Worm (Caenorhabditis elegans) whole organism, L4/young adult: ENCODE results near the gene cox-10.

Experiments
- W03F9.2 ChIP-seq: fragments of 150-350 bp; optimal IDR thresholded peaks from 2 replicates; lab custom pipeline; 2014; ENCODE audit warnings: missing biosample characterization, missing genetic modification characterization
- dao-5 ChIP-seq: sonication (generic microtip); optimal IDR thresholded peaks from 2 replicates; lab custom pipeline; 2016; ENCODE audit warnings: missing genotype, missing genetic modification characterization, moderate library complexity, missing compliant biosample characterization
- him-1 ChIP-seq: sonication (generic microtip); optimal IDR thresholded peaks from 2 replicates; lab custom pipeline; 2016; ENCODE audit warnings: missing genotype, missing genetic modification reagents, missing genetic modification characterization, missing compliant biosample characterization

cox-10 gene

ce11 chrII:12692694-12693093 is 12.9 kb downstream of the cox-10 start:
- TF ChIP-seq W03F9.2 (tag; lab: Kevin White, UChicago), result no peak

- no peak for TF ChIP-seq dao-5 (tag; lab: Kevin White, UChicago)
- no peak for TF ChIP-seq him-1 (tag; lab: Kevin White, UChicago)
- TF ChIP-seq W03F9.2 (tag; lab: Kevin White, UChicago), result no peak
These were observed 14.4 kb downstream of the cox-10 start, which contains the start of gene tbc-17 for ce11 chrII:12694112-12694511. tbc-17 (plus strand) TSS chrII:12694412.

DNA sequence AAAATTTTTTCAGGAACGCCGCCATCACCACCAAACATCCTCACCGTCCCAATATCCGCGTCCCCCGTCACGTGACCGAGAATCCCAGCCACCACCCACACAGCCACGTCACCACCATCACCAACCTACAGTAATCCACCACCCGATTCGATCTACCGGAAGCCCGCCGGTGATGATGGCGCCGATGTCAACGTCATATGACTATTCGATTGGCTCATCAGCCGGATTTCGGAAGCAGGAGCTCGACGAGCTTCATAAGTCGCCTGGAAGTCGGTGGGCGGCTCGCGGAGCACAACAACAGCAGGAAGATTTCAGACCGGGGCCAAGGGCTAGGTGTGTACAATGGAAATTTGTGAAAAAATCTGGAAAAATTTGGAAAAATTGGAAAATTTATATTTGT is 16.4 kb downstream of the cox-10 start:
- TF ChIP-seq W03F9.2 (tag; lab: Kevin White, UChicago), result no peak
- TF ChIP-seq him-1 (tag; lab: Kevin White, UChicago), result no peak
- no peak for TF ChIP-seq dao-5 (tag; lab: Kevin White, UChicago)

- TF ChIP-seq W03F9.2 (tag; lab: Kevin White, UChicago) (no peak), dao-5 (tag; lab: Kevin White, UChicago) (no peak), him-1 (tag; lab: Kevin White, UChicago) (no peak)
These were observed 31.7 kb downstream of the cox-10 start for ce11 chrII:12711490-12711889.

- no peak for TF ChIP-seq dao-5 (tag; lab: Kevin White, UChicago)
- TF ChIP-seq W03F9.2 (tag; lab: Kevin White, UChicago), result no peak
- TF ChIP-seq him-1 (tag; lab: Kevin White, UChicago), result no peak
These were observed 36.1 kb downstream of the cox-10 start for ce11 chrII:12715757-12716350.

- TF ChIP-seq him-1 (tag; lab: Kevin White, UChicago), result no peak
- TF ChIP-seq W03F9.2 (tag; lab: Kevin White, UChicago), result no peak
- TF ChIP-seq dao-5 (tag; lab: Kevin White, UChicago), result no peak
These were observed 42.3 kb downstream of the cox-10 start for ce11 chrII:12722049-12722448.

DNA sequence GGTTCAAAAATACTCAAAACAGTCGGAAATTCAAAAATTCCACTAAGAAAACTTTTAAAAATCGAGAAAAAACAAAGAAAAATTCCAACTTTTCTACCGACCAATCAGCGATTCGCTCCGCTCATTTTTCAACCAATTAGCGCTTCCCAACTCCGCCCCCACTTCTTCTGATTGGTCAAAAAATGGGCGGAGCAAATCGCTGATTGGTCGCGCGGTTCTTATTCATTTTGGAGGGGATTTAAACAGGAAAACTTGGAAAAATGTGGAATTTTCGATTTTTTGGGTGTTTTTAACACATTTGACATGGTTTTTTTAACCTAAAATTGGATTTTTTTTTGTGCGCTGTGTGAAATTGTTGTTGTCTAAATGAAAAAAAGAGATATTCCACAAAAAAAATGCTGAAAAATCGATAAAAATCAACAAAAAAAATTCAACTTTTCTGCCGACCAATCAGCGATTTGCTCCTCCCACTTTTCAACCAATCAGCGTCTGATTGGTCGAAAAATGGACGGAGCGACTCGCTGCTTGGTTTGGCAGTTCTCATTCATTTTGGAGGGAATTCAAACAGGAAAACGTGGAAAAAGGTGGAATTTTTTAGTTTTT is 43.0 kb downstream of the cox-10 start:
- TF ChIP-seq W03F9.2 (tag; lab: Kevin White, UChicago) (no peak), him-1 (tag; lab: Kevin White, UChicago) (no peak), dao-5 (tag; lab: Kevin White, UChicago) (no peak)

ce11 chrII:12726704-12727103 is 47.0 kb downstream of the cox-10 start:
- TF ChIP-seq him-1 (tag; lab: Kevin White, UChicago) (no peak), dao-5 (tag; lab: Kevin White, UChicago) (no peak), W03F9.2 (tag; lab: Kevin White, UChicago) (no peak)

DNA sequence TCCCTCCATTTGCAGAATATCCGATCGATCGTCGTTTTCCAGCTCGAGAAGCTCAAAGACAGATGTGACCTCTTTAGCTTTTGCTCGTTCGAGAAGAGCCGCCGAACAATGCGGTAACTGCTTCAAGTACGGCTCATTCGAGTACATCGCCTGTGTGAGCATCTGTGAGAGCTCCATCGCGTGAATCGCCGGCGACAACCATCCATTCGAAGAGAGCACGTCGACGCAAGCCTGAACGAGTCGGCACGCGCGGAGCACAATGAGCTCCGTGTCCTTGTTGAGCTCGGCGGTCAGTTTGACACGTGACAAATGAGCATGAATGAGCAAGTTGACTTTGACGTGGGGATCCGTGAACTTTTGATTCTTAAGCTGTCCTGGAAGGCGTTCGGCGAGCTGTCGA is 48.1 kb downstream of the cox-10 start:
- TF ChIP-seq W03F9.2 (tag; lab: Kevin White, UChicago), result no peak
- no peak for TF ChIP-seq him-1 (tag; lab: Kevin White, UChicago)
- no peak for TF ChIP-seq dao-5 (tag; lab: Kevin White, UChicago)

DNA sequence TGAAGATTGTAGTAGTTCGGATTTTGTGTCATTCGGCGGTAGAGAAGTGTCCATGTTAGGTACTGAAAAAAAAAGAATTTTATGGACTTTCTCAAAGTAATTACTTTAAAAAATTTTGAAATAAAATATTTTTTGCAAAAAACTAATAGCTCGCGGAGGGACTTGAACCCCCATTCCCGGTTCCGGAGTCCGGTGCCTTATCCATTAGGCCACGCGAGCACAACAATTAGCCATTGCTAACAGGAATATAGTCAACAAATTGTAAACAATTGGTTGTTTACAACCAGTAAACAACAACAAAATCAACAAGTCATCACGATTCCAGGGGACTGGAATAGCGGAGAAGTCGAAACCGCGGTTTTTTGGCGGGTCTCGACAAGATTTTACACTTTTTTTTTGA is 48.9 kb downstream of the cox-10 start:
- TF ChIP-seq him-1 (tag; lab: Kevin White, UChicago) (no peak), dao-5 (tag; lab: Kevin White, UChicago) (no peak), W03F9.2 (tag; lab: Kevin White, UChicago) (no peak)

- TF ChIP-seq W03F9.2 (tag; lab: Kevin White, UChicago), result no peak
- TF ChIP-seq dao-5 (tag; lab: Kevin White, UChicago), result no peak
- no peak for TF ChIP-seq him-1 (tag; lab: Kevin White, UChicago)
These were observed 50.2 kb downstream of the cox-10 start for ce11 chrII:12729952-12730351.
